Fruit fly (Drosophila melanogaster): ENCODE measurements around the gene hh.

hh gene

dm6 chr3R:23157664-23158151 lies 16.0 kb upstream of the hh start, which contains the start of gene unk (continued):
- no peak for TF ChIP-seq D19B (GFP tag; optimal IDR thresholded peaks at IDR 0.05)
- TF ChIP-seq psq (GFP tag; optimal IDR thresholded peaks at IDR 0.05): no peak
- peak; percentile 98 for TF ChIP-seq Sry-δ (GFP tag; optimal IDR thresholded peaks at IDR 0.05)
- TF ChIP-seq CG9817 (tag; optimal IDR thresholded peaks at IDR 0.05): no peak
- TF ChIP-seq CG2120 (GFP tag; optimal IDR thresholded peaks at IDR 0.05): peak; percentile 56
- no peak for TF ChIP-seq CG10959 (GFP tag; IDR thresholded peaks at IDR 0.05)
- TF ChIP-seq Lim3 (GFP tag; IDR thresholded peaks at IDR 0.05): no peak
- TF ChIP-seq Fer3 (tag; optimal IDR thresholded peaks at IDR 0.05): no peak
- peak; percentile 92 for TF ChIP-seq pzg (GFP tag; optimal IDR thresholded peaks at IDR 0.05)
- TF ChIP-seq ERR (GFP tag; optimal IDR thresholded peaks at IDR 0.05): peak; percentile 55
- no peak for TF ChIP-seq CG11504 (tag; optimal IDR thresholded peaks at IDR 0.05)
- no peak for TF ChIP-seq Hand (GFP tag; optimal IDR thresholded peaks at IDR 0.05)
- peak; percentile 97 for TF ChIP-seq sna (GFP tag; IDR thresholded peaks at IDR 0.05; ENCODE audit: partially characterized antibody)
- TF ChIP-seq ems (GFP tag; optimal IDR thresholded peaks at IDR 0.05): peak; percentile 24
- TF ChIP-seq Kr (GFP tag; optimal IDR thresholded peaks at IDR 0.05): no peak
- TF ChIP-seq CG11398 (GFP tag; optimal IDR thresholded peaks at IDR 0.05): peak; percentile 18
- no peak for TF ChIP-seq CG7372 (GFP tag; IDR thresholded peaks at IDR 0.05)
- no peak for TF ChIP-seq CG2202 (tag; optimal IDR thresholded peaks at IDR 0.05)
- peak; percentile 2 for TF ChIP-seq dmrt11E (tag; optimal IDR thresholded peaks at IDR 0.05)
- TF ChIP-seq ab (GFP tag; optimal IDR thresholded peaks at IDR 0.05): no peak
- peak; percentile 74 for TF ChIP-seq HmgZ (tag; optimal IDR thresholded peaks at IDR 0.05)
- no peak for TF ChIP-seq btn (GFP tag; optimal IDR thresholded peaks at IDR 0.05)
- TF ChIP-seq NC2β (GFP tag; optimal IDR thresholded peaks at IDR 0.05): peak; percentile 62
- TF ChIP-seq esg (GFP tag; conservative IDR thresholded peaks at IDR 0.05): no peak
- TF ChIP-seq CG13296 (GFP tag; optimal IDR thresholded peaks at IDR 0.05): no peak
- no peak for TF ChIP-seq gem (tag; optimal IDR thresholded peaks at IDR 0.05)
- TF ChIP-seq corto (GFP tag; optimal IDR thresholded peaks at IDR 0.05): no peak
- TF ChIP-seq Bdp1 (GFP tag; optimal IDR thresholded peaks at IDR 0.05): no peak
- no peak for TF ChIP-seq TFAM (GFP tag; optimal IDR thresholded peaks at IDR 0.05)
- peak; percentile 43 for TF ChIP-seq Antp (GFP tag; optimal IDR thresholded peaks at IDR 0.05)
- no peak for TF ChIP-seq CG13624 (GFP tag; optimal IDR thresholded peaks at IDR 0.05)
- TF ChIP-seq Myb (GFP tag; optimal IDR thresholded peaks at IDR 0.05): peak; percentile 62
- peak; percentile 94 for TF ChIP-seq HLH4C (GFP tag; IDR thresholded peaks at IDR 0.05; ENCODE audit: partially characterized antibody)
- peak; percentile 96 for TF ChIP-seq Dll (GFP tag; IDR thresholded peaks at IDR 0.05; ENCODE audit: partially characterized antibody)
- TF ChIP-seq CG33213 (GFP tag; optimal IDR thresholded peaks at IDR 0.05): peak; percentile 44
- TF ChIP-seq CG9932 (GFP tag; IDR thresholded peaks at IDR 0.05): peak; percentile 81
- peak; percentile 38; the same call in 1 of the 2 replicates for TF ChIP-seq al (GFP tag; IDR thresholded peaks at IDR 0.05)
- TF ChIP-seq jing (GFP tag; optimal IDR thresholded peaks at IDR 0.05): no peak
- peak; percentile 14 for TF ChIP-seq grau (tag; optimal IDR thresholded peaks at IDR 0.05)
- peak; percentile 32 for TF ChIP-seq Elba2 (GFP tag; optimal IDR thresholded peaks at IDR 0.05)
- TF ChIP-seq CG18476 (GFP tag; optimal IDR thresholded peaks at IDR 0.05): no peak
- TF ChIP-seq zen2 (GFP tag; IDR thresholded peaks at IDR 0.05; ENCODE audit: partially characterized antibody): peak; percentile 97
- TF ChIP-seq vnd (GFP tag; IDR thresholded peaks at IDR 0.05; ENCODE audit: partially characterized antibody): peak; percentile 96
- TF ChIP-seq kah (GFP tag; optimal IDR thresholded peaks at IDR 0.05): no peak
- peak; percentile 2 for TF ChIP-seq CG13894 (tag; optimal IDR thresholded peaks at IDR 0.05)
- TF ChIP-seq MBD-R2 (GFP tag; IDR thresholded peaks at IDR 0.05): peak; percentile 19; the same call in 1 of the 2 replicates
- peak; percentile 55 for TF ChIP-seq gfzf (GFP tag; optimal IDR thresholded peaks at IDR 0.05)
- TF ChIP-seq GATAe (GFP tag; conservative IDR thresholded peaks at IDR 0.05): no peak

All from whole organism, embryonic.